Fruit fly (Drosophila melanogaster) whole organism, prepupa: Measurements from ENCODE around the gene CG9682.
A peak's percentile ranks its signal among the peaks of the same experiment; 100 is the strongest.

Experiments
- CG10631 ChIP-seq: fragments of 200-800 bp; sonication (Bioruptor generic); optimal IDR thresholded peaks from 2 replicates; lab custom pipeline; 2016; ENCODE audit warnings: missing biosample characterization, missing genetic modification characterization
- CG10669 ChIP-seq: fragments of 200-800 bp; sonication (Bioruptor generic); optimal IDR thresholded peaks from 3 replicates; lab custom pipeline; 2018; ENCODE audit warnings: missing biosample characterization, mild to moderate bottlenecking, missing genetic modification characterization, moderate library complexity
- CG11294 ChIP-seq: fragments of 200-800 bp; sonication (Bioruptor generic); IDR thresholded peaks from 2 replicates; pipeline ENCODE4 v1.3.6; 2022; ENCODE audit warnings: missing biosample characterization, missing genetic modification characterization
- CG11762 ChIP-seq: fragments of 200-800 bp; sonication (Bioruptor generic); optimal IDR thresholded peaks from 3 replicates; lab custom pipeline; 2016; ENCODE audit warnings: missing biosample characterization, missing genetic modification characterization; ENCODE audit not compliant: insufficient read depth
- CG11902 ChIP-seq: fragments of 200-800 bp; sonication (Bioruptor generic); optimal IDR thresholded peaks from 3 replicates; lab custom pipeline; 2016; ENCODE audit warnings: missing biosample characterization, missing genetic modification characterization
- CG15336 ChIP-seq: fragments of 200-800 bp; sonication (Bioruptor generic); IDR thresholded peaks from 2 replicates; pipeline ENCODE4 v1.3.6; 2022; ENCODE audit warnings: missing biosample characterization, missing genetic modification characterization
- CG1621 ChIP-seq: fragments of 200-800 bp; sonication (Bioruptor generic); optimal IDR thresholded peaks from 3 replicates; lab custom pipeline; 2018; ENCODE audit warnings: missing biosample characterization, mild to moderate bottlenecking, missing genetic modification characterization
- CG16779 ChIP-seq: fragments of 200-800 bp; sonication (Bioruptor generic); optimal IDR thresholded peaks from 3 replicates; lab custom pipeline; 2017; ENCODE audit warnings: missing biosample characterization, mild to moderate bottlenecking, missing genetic modification characterization
- CG3032 ChIP-seq: fragments of 200-800 bp; optimal IDR thresholded peaks from 2 replicates; lab custom pipeline; 2019; ENCODE audit warnings: missing biosample characterization, mild to moderate bottlenecking, missing genetic modification characterization, moderate library complexity
- CG32006 ChIP-seq: fragments of 200-800 bp; sonication (Bioruptor generic); optimal IDR thresholded peaks from 3 replicates; lab custom pipeline; 2017; ENCODE audit warnings: missing biosample characterization, mild to moderate bottlenecking, missing genetic modification characterization
- CG34406 ChIP-seq: fragments of 200-800 bp; sonication (Bioruptor generic); optimal IDR thresholded peaks from 3 replicates; lab custom pipeline; 2016; ENCODE audit warnings: missing biosample characterization, missing genetic modification characterization
- CG3919 ChIP-seq: fragments of 200-800 bp; sonication (Bioruptor generic); optimal IDR thresholded peaks from 3 replicates; lab custom pipeline; 2016; ENCODE audit warnings: missing biosample characterization, missing genetic modification characterization
- CG4318 ChIP-seq: fragments of 200-800 bp; sonication (Bioruptor generic); optimal IDR thresholded peaks from 3 replicates; lab custom pipeline; 2017; ENCODE audit warnings: missing biosample characterization, mild to moderate bottlenecking, missing genetic modification characterization
- CG6163 ChIP-seq: fragments of 200-800 bp; sonication (Bioruptor generic); IDR thresholded peaks from 3 replicates; pipeline ENCODE4 v1.3.6; 2022; ENCODE audit warnings: missing biosample characterization, missing genetic modification characterization
- CG6276 ChIP-seq: fragments of 200-800 bp; sonication (Bioruptor generic); optimal IDR thresholded peaks from 2 replicates; lab custom pipeline; 2017; ENCODE audit warnings: missing biosample characterization, mild to moderate bottlenecking, missing genetic modification characterization
- CG6792 ChIP-seq: fragments of 200-800 bp; sonication (Bioruptor generic); optimal IDR thresholded peaks from 3 replicates; lab custom pipeline; 2016; ENCODE audit warnings: missing biosample characterization, missing genetic modification characterization
- CG6808 ChIP-seq: fragments of 200-800 bp; sonication (Bioruptor generic); optimal IDR thresholded peaks from 3 replicates; lab custom pipeline; 2017; ENCODE audit warnings: missing biosample characterization, missing genetic modification characterization, mild to moderate bottlenecking, moderate library complexity, missing genetic modification reagents
- CG6854 ChIP-seq: fragments of 200-800 bp; sonication (Bioruptor generic); optimal IDR thresholded peaks from 2 replicates; lab custom pipeline; 2017; ENCODE audit warnings: missing biosample characterization, mild to moderate bottlenecking, missing genetic modification characterization
- CG7368 ChIP-seq: fragments of 200-800 bp; sonication (Bioruptor generic); optimal IDR thresholded peaks from 3 replicates; lab custom pipeline; 2016; ENCODE audit warnings: missing biosample characterization, missing genetic modification characterization
- CG8119 ChIP-seq: fragments of 200-800 bp; sonication (Bioruptor generic); IDR thresholded peaks from 3 replicates; pipeline ENCODE4 v1.3.6; 2022; ENCODE audit warnings: missing biosample characterization, missing genetic modification characterization
- CG8319 ChIP-seq: fragments of 200-800 bp; sonication (Bioruptor generic); optimal IDR thresholded peaks from 3 replicates; lab custom pipeline; 2016; ENCODE audit warnings: missing biosample characterization, missing genetic modification characterization
- CG8632 ChIP-seq: fragments of 200-800 bp; sonication (Bioruptor generic); optimal IDR thresholded peaks from 3 replicates; lab custom pipeline; 2016; ENCODE audit warnings: missing biosample characterization, missing genetic modification characterization
- CG9139 ChIP-seq: fragments of 200-800 bp; sonication (Bioruptor generic); optimal IDR thresholded peaks from 3 replicates; lab custom pipeline; 2017; ENCODE audit warnings: missing biosample characterization, mild to moderate bottlenecking, missing genetic modification characterization
- Eip78C ChIP-seq: fragments of 200-800 bp; sonication (Bioruptor generic); peaks from one replicate; lab custom pipeline; 2016; ENCODE audit warnings: missing biosample characterization, missing genetic modification characterization
- Eip93F ChIP-seq: fragments of 200-800 bp; sonication (Bioruptor generic); optimal IDR thresholded peaks from 2 replicates; lab custom pipeline; 2016; ENCODE audit warnings: missing biosample characterization, mild to moderate bottlenecking, missing genetic modification characterization
- Ets21C ChIP-seq: fragments of 200-800 bp; sonication (Bioruptor generic); optimal IDR thresholded peaks from 3 replicates; lab custom pipeline; 2016; ENCODE audit warnings: missing biosample characterization, missing genetic modification characterization
- Gug ChIP-seq: fragments of 200-800 bp; sonication (Bioruptor generic); IDR thresholded peaks from 2 replicates; pipeline ENCODE4 v1.3.6; 2022; ENCODE audit warnings: missing biosample characterization, missing genetic modification characterization
- Hr39 ChIP-seq: fragments of 200-800 bp; sonication (Bioruptor generic); optimal IDR thresholded peaks from 2 replicates; lab custom pipeline; 2016; ENCODE audit warnings: missing biosample characterization, missing genetic modification characterization
- Lpt ChIP-seq: fragments of 200-800 bp; sonication (Bioruptor generic); optimal IDR thresholded peaks from 3 replicates; lab custom pipeline; 2016; ENCODE audit warnings: missing biosample characterization, missing genetic modification characterization
- Met ChIP-seq: fragments of 200-800 bp; sonication (Bioruptor generic); optimal IDR thresholded peaks from 3 replicates; lab custom pipeline; 2016; ENCODE audit warnings: missing biosample characterization, missing genetic modification characterization
- OdsH ChIP-seq: fragments of 200-800 bp; sonication (Bioruptor generic); optimal IDR thresholded peaks from 3 replicates; lab custom pipeline; 2016; ENCODE audit warnings: missing biosample characterization, missing genetic modification characterization
- Smox ChIP-seq: fragments of 200-800 bp; sonication (Bioruptor generic); optimal IDR thresholded peaks from 3 replicates; lab custom pipeline; 2016; ENCODE audit warnings: missing biosample characterization, missing genetic modification characterization
- Sox102F ChIP-seq: fragments of 200-800 bp; sonication (Bioruptor generic); optimal IDR thresholded peaks from 2 replicates; lab custom pipeline; 2016; ENCODE audit warnings: missing biosample characterization, mild to moderate bottlenecking, missing genetic modification characterization
- Sox14 ChIP-seq: fragments of 200-800 bp; sonication (Bioruptor generic); optimal IDR thresholded peaks from 3 replicates; lab custom pipeline; 2016; ENCODE audit warnings: missing biosample characterization, missing genetic modification characterization
- Sox15 ChIP-seq: fragments of 200-800 bp; sonication (Bioruptor generic); optimal IDR thresholded peaks from 3 replicates; lab custom pipeline; 2016; ENCODE audit warnings: missing biosample characterization, missing genetic modification characterization
- acj6 ChIP-seq: fragments of 200-800 bp; sonication (Bioruptor generic); optimal IDR thresholded peaks from 3 replicates; lab custom pipeline; 2016; ENCODE audit warnings: missing biosample characterization, missing genetic modification characterization
- cyc ChIP-seq: fragments of 200-800 bp; sonication (Bioruptor generic); optimal IDR thresholded peaks from 3 replicates; lab custom pipeline; 2016; ENCODE audit warnings: missing biosample characterization, missing genetic modification characterization
- dac ChIP-seq: fragments of 200-800 bp; sonication (Bioruptor generic); optimal IDR thresholded peaks from 2 replicates; lab custom pipeline; 2017; ENCODE audit warnings: missing biosample characterization, mild to moderate bottlenecking, missing genetic modification characterization
- dsx ChIP-seq: fragments of 200-800 bp; optimal IDR thresholded peaks from 3 replicates; lab custom pipeline; 2019; ENCODE audit warnings: missing biosample characterization, mild to moderate bottlenecking, missing genetic modification characterization, moderate library complexity; ENCODE audit not compliant: poor library complexity, severe bottlenecking
- eg ChIP-seq: fragments of 200-800 bp; sonication (Bioruptor generic); IDR thresholded peaks from 3 replicates; pipeline ENCODE4 v1.3.6; 2022; ENCODE audit warnings: missing biosample characterization, missing genetic modification characterization
- esn ChIP-seq: fragments of 200-800 bp; sonication (Bioruptor generic); optimal IDR thresholded peaks from 2 replicates; lab custom pipeline; 2016; ENCODE audit warnings: missing biosample characterization, mild to moderate bottlenecking, missing genetic modification characterization, moderate library complexity
- lz ChIP-seq: fragments of 200-800 bp; sonication (Bioruptor generic); optimal IDR thresholded peaks from 3 replicates; lab custom pipeline; 2016; ENCODE audit warnings: missing biosample characterization, missing genetic modification characterization
- net ChIP-seq: fragments of 200-800 bp; sonication (Bioruptor generic); optimal IDR thresholded peaks from 3 replicates; lab custom pipeline; 2016; ENCODE audit warnings: missing biosample characterization, missing genetic modification characterization
- pdm3 ChIP-seq: fragments of 200-800 bp; sonication (Bioruptor generic); optimal IDR thresholded peaks from 3 replicates; lab custom pipeline; 2016; ENCODE audit warnings: missing biosample characterization, missing genetic modification characterization
- salr ChIP-seq, 2 experiments: fragments of 200-800 bp; sonication (Bioruptor generic); optimal IDR thresholded peaks; 3 replicates each; lab custom pipeline; 2016 to 2018; ENCODE audit warnings: missing biosample characterization in 2 of 2, missing genetic modification characterization in 2 of 2, mild to moderate bottlenecking in 1 of 2
- ss ChIP-seq, 2 experiments: fragments of 200-800 bp; sonication (Bioruptor generic); optimal IDR thresholded peaks; 2 replicates in 1 of 2; 3 replicates in 1 of 2; lab custom pipeline; 2017 to 2018; ENCODE audit warnings: mild to moderate bottlenecking in 2 of 2, missing biosample characterization in 2 of 2, missing genetic modification characterization in 2 of 2, moderate library complexity in 1 of 2
- svp ChIP-seq: fragments of 200-800 bp; sonication (Bioruptor generic); peaks from one replicate; lab custom pipeline; 2016; ENCODE audit warnings: missing biosample characterization, missing genetic modification characterization

CG9682 gene

DNA sequence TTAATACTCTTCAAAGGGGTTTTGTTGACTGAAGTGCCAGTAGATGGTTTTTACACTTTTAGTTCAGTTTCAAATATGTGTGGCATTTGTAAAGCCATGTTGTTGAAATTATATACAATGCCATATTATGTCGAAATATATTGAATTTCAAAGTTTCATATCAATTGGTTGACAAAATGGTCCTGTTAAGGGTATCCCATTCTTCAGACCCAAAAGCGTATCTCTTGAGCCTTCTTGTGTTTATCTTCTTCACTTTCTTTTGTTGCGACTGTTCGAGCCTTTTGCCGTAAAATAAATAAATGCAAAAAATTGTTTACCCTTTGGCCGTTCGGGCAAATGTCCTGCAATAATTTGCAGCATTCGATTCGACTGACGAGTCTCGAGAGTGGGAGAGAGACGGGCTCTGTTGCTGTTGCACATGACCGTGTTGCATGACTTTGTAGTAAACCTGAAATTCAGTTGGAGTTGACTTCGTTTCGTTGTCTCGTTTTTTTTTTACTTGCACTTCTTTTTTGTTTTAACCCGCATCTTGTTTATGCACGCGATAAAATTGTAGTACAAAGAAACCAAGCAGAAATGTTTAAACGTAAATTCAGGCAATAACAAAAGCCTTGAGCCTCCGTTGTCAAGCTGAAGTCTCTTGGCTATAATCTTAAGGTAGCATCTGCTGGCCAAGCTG is 38.5 kb downstream of the CG9682 start (continued):
- TF ChIP-seq CG16779 (no peak), Lpt (GFP tag; lab: Kevin White, UChicago) (no peak), CG8119 (no peak), ss (GFP tag; optimal IDR thresholded peaks at IDR 0.05; lab: Kevin White, UChicago) (peak; percentile 75 to 93), dac (no peak), CG4318 (GFP tag; lab: Kevin White, UChicago) (no peak)

- TF ChIP-seq CG7368 (GFP tag; lab: Kevin White, UChicago) (peak; percentile 81), CG1621 (tag; lab: Kevin White, UChicago) (peak; percentile 89), eg (GFP tag; lab: Robert Waterston, UW) (peak; percentile 96), lz (GFP tag; lab: Kevin White, UChicago) (peak; percentile 45), Smox (GFP tag; lab: Kevin White, UChicago) (peak; percentile 40), CG34406 (GFP tag; lab: Kevin White, UChicago) (peak; percentile 94), cyc (GFP tag; lab: Kevin White, UChicago) (peak; percentile 40), CG8632 (peak; percentile 95), CG15336 (GFP tag; lab: Robert Waterston, UW) (peak; percentile 97), Lpt (GFP tag; lab: Kevin White, UChicago) (peak; percentile 86), CG6854 (GFP tag; lab: Kevin White, UChicago) (peak; percentile 43), salr (GFP tag; optimal IDR thresholded peaks at IDR 0.05; lab: Kevin White, UChicago) (peak; percentile 75 to 87), CG8319 (GFP tag; lab: Kevin White, UChicago) (peak; percentile 81), CG3032 (tag; lab: Kevin White, UChicago) (peak; percentile 95), Met (GFP tag; lab: Kevin White, UChicago) (peak; percentile 47), CG11902 (GFP tag; lab: Kevin White, UChicago) (peak; percentile 75), Eip93F (no peak), ss (GFP tag; optimal IDR thresholded peaks at IDR 0.05; lab: Kevin White, UChicago) (peak; percentile 95 to 97), dsx (peak; percentile 96), CG32006 (peak; percentile 96), CG16779 (peak; percentile 88), net (peak; percentile 91), CG6276 (peak; percentile 91), svp (GFP tag; lab: Kevin White, UChicago) (peak; percentile 80), Ets21C (GFP tag; lab: Kevin White, UChicago) (no peak), CG6163 (peak; percentile 97), OdsH (GFP tag; lab: Kevin White, UChicago) (peak; percentile 92), esn (GFP tag; lab: Kevin White, UChicago) (peak; percentile 68), CG3919 (GFP tag; lab: Kevin White, UChicago) (peak; percentile 88), CG11762 (GFP tag; lab: Kevin White, UChicago) (peak; percentile 90), CG4318 (GFP tag; lab: Kevin White, UChicago) (peak; percentile 88), dac (peak; percentile 84), CG8119 (peak; percentile 98), acj6 (GFP tag; lab: Kevin White, UChicago) (peak; percentile 88), pdm3 (GFP tag; lab: Kevin White, UChicago) (peak; percentile 74), Gug (GFP tag; lab: Robert Waterston, UW) (peak; percentile 95), Eip78C (GFP tag; lab: Kevin White, UChicago) (peak; percentile 97), Sox102F (peak; percentile 44), CG9139 (peak; percentile 94), Sox15 (peak; percentile 66), CG10669 (GFP tag; lab: Kevin White, UChicago) (peak; percentile 94), CG6792 (GFP tag; lab: Kevin White, UChicago) (peak; percentile 86), Sox14 (GFP tag; lab: Kevin White, UChicago) (peak; percentile 51), CG11294 (peak; percentile 92), CG6808 (GFP tag; lab: Kevin White, UChicago) (peak; percentile 95), CG10631 (GFP tag; lab: Kevin White, UChicago) (peak; percentile 95), Hr39 (peak; percentile 3)
These were observed 42.9 kb downstream of the CG9682 start for dm6 chr3R:30293478-30294122.
